Worm (Caenorhabditis elegans): ENCODE measurements around the gene srb-17.

srb-17 gene

ce11 chrIV:10419896-10420295 is 37.1 kb downstream of the srb-17 start:
- no peak for TF ChIP-seq ets-7 (tag; optimal IDR thresholded peaks at IDR 0.05)
- no peak for TF ChIP-seq tra-4 (tag; optimal IDR thresholded peaks at IDR 0.05)

- TF ChIP-seq pes-1 (GFP tag; IDR thresholded peaks at IDR 0.05) (no peak), ama-1 (optimal IDR thresholded peaks at IDR 0.05) (no peak), hmbx-1 (tag; optimal IDR thresholded peaks at IDR 0.05) (no peak), sea-1 (GFP tag; conservative IDR thresholded peaks at IDR 0.05) (no peak), ets-7 (tag; optimal IDR thresholded peaks at IDR 0.05) (no peak), tra-4 (tag; optimal IDR thresholded peaks at IDR 0.05) (no peak), hmg-4 (GFP tag; optimal IDR thresholded peaks at IDR 0.05) (no peak), B0310.2 (tag; optimal IDR thresholded peaks at IDR 0.05) (no peak), F13C5.2 (tag; optimal IDR thresholded peaks at IDR 0.05) (no peak), scrt-1 (GFP tag; IDR thresholded peaks at IDR 0.05) (no peak), aly-1 (tag; optimal IDR thresholded peaks at IDR 0.05) (no peak), ceh-13 (GFP tag; optimal IDR thresholded peaks at IDR 0.05) (no peak), hnd-1 (tag; optimal IDR thresholded peaks at IDR 0.05) (no peak), tbx-11 (GFP tag; IDR thresholded peaks at IDR 0.05) (no peak), tbx-37 (GFP tag; conservative IDR thresholded peaks at IDR 0.05) (no peak), flt-1 (GFP tag; IDR thresholded peaks at IDR 0.05) (no peak), ceh-36 (tag; optimal IDR thresholded peaks at IDR 0.05) (no peak)
These were observed 39.3 kb downstream of the srb-17 start, which contains the start of gene F13B12.6 for ce11 chrIV:10417781-10418180. F13B12.6 (minus strand) TSS chrIV:10417881.

- no peak for TF ChIP-seq B0310.2 (tag; optimal IDR thresholded peaks at IDR 0.05)
- TF ChIP-seq tbx-37 (GFP tag; conservative IDR thresholded peaks at IDR 0.05) = no peak
- TF ChIP-seq aly-1 (tag; optimal IDR thresholded peaks at IDR 0.05) = no peak
- no peak for TF ChIP-seq ama-1 (optimal IDR thresholded peaks at IDR 0.05)
- no peak for TF ChIP-seq tra-4 (tag; optimal IDR thresholded peaks at IDR 0.05)
- TF ChIP-seq hnd-1 (tag; optimal IDR thresholded peaks at IDR 0.05) = no peak
- no peak for TF ChIP-seq sea-1 (GFP tag; conservative IDR thresholded peaks at IDR 0.05)
- no peak for TF ChIP-seq hmg-4 (GFP tag; optimal IDR thresholded peaks at IDR 0.05)
- no peak for TF ChIP-seq pes-1 (GFP tag; IDR thresholded peaks at IDR 0.05)
- no peak for TF ChIP-seq tbx-11 (GFP tag; IDR thresholded peaks at IDR 0.05)
- no peak for TF ChIP-seq scrt-1 (GFP tag; IDR thresholded peaks at IDR 0.05)
- TF ChIP-seq F13C5.2 (tag; optimal IDR thresholded peaks at IDR 0.05) = no peak
- TF ChIP-seq flt-1 (GFP tag; IDR thresholded peaks at IDR 0.05) = no peak
- no peak for TF ChIP-seq hmbx-1 (tag; optimal IDR thresholded peaks at IDR 0.05)
These were observed 43.2 kb downstream of the srb-17 start, which contains the start of gene R10H10.7 for ce11 chrIV:10413828-10414227. R10H10.7 (minus strand) TSS chrIV:10413928.

- no peak for TF ChIP-seq ama-1 (optimal IDR thresholded peaks at IDR 0.05)
- TF ChIP-seq ceh-13 (GFP tag; optimal IDR thresholded peaks at IDR 0.05) = no peak
- no peak for TF ChIP-seq F13C5.2 (tag; optimal IDR thresholded peaks at IDR 0.05)
- TF ChIP-seq hmbx-1 (tag; optimal IDR thresholded peaks at IDR 0.05) = no peak
- TF ChIP-seq flt-1 (GFP tag; IDR thresholded peaks at IDR 0.05) = no peak
- TF ChIP-seq tra-4 (tag; optimal IDR thresholded peaks at IDR 0.05) = no peak
- TF ChIP-seq scrt-1 (GFP tag; IDR thresholded peaks at IDR 0.05) = no peak
- no peak for TF ChIP-seq aly-1 (tag; optimal IDR thresholded peaks at IDR 0.05)
- TF ChIP-seq tbx-37 (GFP tag; conservative IDR thresholded peaks at IDR 0.05) = no peak
- no peak for TF ChIP-seq pes-1 (GFP tag; IDR thresholded peaks at IDR 0.05)
- no peak for TF ChIP-seq tbx-11 (GFP tag; IDR thresholded peaks at IDR 0.05)
- TF ChIP-seq ets-7 (tag; optimal IDR thresholded peaks at IDR 0.05) = no peak
- TF ChIP-seq sea-1 (GFP tag; conservative IDR thresholded peaks at IDR 0.05) = no peak
- TF ChIP-seq ceh-36 (tag; optimal IDR thresholded peaks at IDR 0.05) = no peak
- no peak for TF ChIP-seq B0310.2 (tag; optimal IDR thresholded peaks at IDR 0.05)
- TF ChIP-seq hmg-4 (GFP tag; optimal IDR thresholded peaks at IDR 0.05) = no peak
These were observed 47.7 kb downstream of the srb-17 start, which contains the start of gene rfk-1 for ce11 chrIV:10409377-10409776. rfk-1 (minus strand) TSS chrIV:10409477.

Data from whole organism, early embryonic.